Fruit fly (Drosophila melanogaster): ENCODE measurements around the gene I-t.

DNA sequence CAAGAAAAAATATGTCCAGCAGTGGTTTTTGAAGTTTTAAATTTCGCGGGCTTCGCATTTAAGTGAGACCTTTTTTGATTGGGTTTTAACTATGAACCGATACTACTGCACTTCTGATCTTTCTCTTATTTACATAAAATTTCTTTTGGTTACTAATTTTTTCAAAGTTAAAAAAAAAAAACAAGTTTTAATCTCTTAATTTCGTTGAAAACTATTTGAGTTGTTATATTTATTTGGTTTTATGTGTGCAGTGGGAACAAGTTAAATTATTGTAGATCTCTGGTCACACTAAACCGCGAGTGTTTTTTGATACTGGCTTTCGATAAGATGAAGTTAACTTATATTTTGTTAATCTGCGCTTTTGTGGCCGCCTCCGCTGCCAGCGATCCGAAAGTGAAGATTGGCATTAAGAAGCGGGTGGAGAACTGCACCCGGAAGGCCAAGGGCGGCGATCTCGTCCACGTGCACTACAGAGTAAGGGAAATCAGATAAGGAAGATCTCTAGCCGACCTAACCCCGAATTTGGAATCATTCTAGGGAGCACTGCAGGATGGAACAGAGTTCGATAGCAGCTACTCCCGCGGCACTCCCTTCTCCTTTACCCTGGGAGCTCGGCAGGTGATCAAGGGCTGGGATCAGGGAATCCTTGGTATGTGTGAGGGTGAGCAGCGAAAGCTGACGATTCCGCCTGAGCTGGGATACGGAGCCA, 29.7 kb upstream of the I-t start, which contains the start of gene CG14715:
- TF ChIP-seq CG11617 (GFP tag; optimal IDR thresholded peaks at IDR 0.05) = peak; percentile 9
- no peak for TF ChIP-seq kay (GFP tag; ENCODE audit: borderline replicate concordance)
- peak; percentile 60 for TF ChIP-seq CG7101 (tag; optimal IDR thresholded peaks at IDR 0.05)
- no peak for TF ChIP-seq CG12768 (GFP tag; optimal IDR thresholded peaks at IDR 0.05)
- peak; percentile 39 for TF ChIP-seq Mnt (GFP tag; optimal IDR thresholded peaks at IDR 0.05)
- TF ChIP-seq CG33017 (tag; optimal IDR thresholded peaks at IDR 0.05) = no peak
- TF ChIP-seq Clk (GFP tag; optimal IDR thresholded peaks at IDR 0.05) = no peak
- no peak for TF ChIP-seq cnc (optimal IDR thresholded peaks at IDR 0.05)
